Worm (Caenorhabditis elegans) whole organism, L4 larva: ENCODE data around the gene trcs-1.

Experiments
- D1046.2 ChIP-seq: fragments of 200-800 bp; sonication (Bioruptor generic); IDR thresholded peaks from 2 replicates; pipeline ENCODE4 v1.3.6; 2022; ENCODE audit warnings: missing genetic modification characterization, missing compliant biosample characterization
- F10B5.3 ChIP-seq: sonication (generic microtip); optimal IDR thresholded peaks from 2 replicates; lab custom pipeline; 2016; ENCODE audit warnings: mild to moderate bottlenecking, missing genetic modification characterization, missing compliant biosample characterization
- F26F4.8 ChIP-seq: fragments of 200-800 bp; sonication (Bioruptor generic); conservative IDR thresholded peaks from 2 replicates; pipeline ENCODE4 v1.3.6; 2022; ENCODE audit warnings: missing genetic modification characterization, missing compliant biosample characterization
- F37D6.2 ChIP-seq: sonication (generic microtip); optimal IDR thresholded peaks from 2 replicates; lab custom pipeline; 2016; ENCODE audit warnings: mild to moderate bottlenecking, missing genetic modification characterization, missing compliant biosample characterization
- Y48G9A.11 ChIP-seq: fragments of 200-800 bp; sonication (Bioruptor generic); IDR thresholded peaks from 2 replicates; pipeline ENCODE4 v1.3.6; 2022; ENCODE audit warnings: missing genetic modification reagents, missing genetic modification characterization, missing compliant biosample characterization
- ZK337.2 ChIP-seq: fragments of 200-800 bp; sonication (Bioruptor generic); IDR thresholded peaks from 2 replicates; pipeline ENCODE4 v1.3.6; 2022; ENCODE audit warnings: missing genetic modification reagents, missing genetic modification characterization, missing compliant biosample characterization
- ama-1 ChIP-seq: fragments of 150-350 bp; optimal IDR thresholded peaks from 2 replicates; lab custom pipeline; 2014; ENCODE audit warnings: inconsistent platforms, mixed read lengths
- arid-1 ChIP-seq: fragments of 200-800 bp; sonication (Bioruptor generic); conservative IDR thresholded peaks from 2 replicates; pipeline ENCODE4 v1.3.6; 2022; ENCODE audit warnings: missing genetic modification reagents, missing genetic modification characterization, missing compliant biosample characterization
- ceh-20 ChIP-seq: fragments of 200-800 bp; sonication (Bioruptor generic); IDR thresholded peaks from 2 replicates; pipeline ENCODE4 v1.3.6; 2022; ENCODE audit warnings: missing genetic modification reagents, missing genetic modification characterization, missing compliant biosample characterization
- ceh-44 ChIP-seq: fragments of 200-800 bp; sonication (Bioruptor generic); IDR thresholded peaks from 2 replicates; pipeline ENCODE4 v1.3.6; 2022; ENCODE audit warnings: missing genetic modification reagents, missing genetic modification characterization, missing compliant biosample characterization
- ceh-62 ChIP-seq: sonication (generic microtip); optimal IDR thresholded peaks from 2 replicates; lab custom pipeline; 2017; ENCODE audit warnings: missing biosample characterization, missing genetic modification characterization
- ces-1 ChIP-seq: fragments of 150-350 bp; sonication (generic microtip); optimal IDR thresholded peaks from 4 replicates; lab custom pipeline; 2014; ENCODE audit warnings: missing biosample characterization, missing genetic modification reagents, missing genetic modification characterization
- cey-2 ChIP-seq: sonication (generic microtip); optimal IDR thresholded peaks from 3 replicates; lab custom pipeline; 2017; ENCODE audit warnings: missing genetic modification characterization, mild to moderate bottlenecking, missing compliant biosample characterization, antibody characterized with exemption, borderline replicate concordance; ENCODE audit not compliant: insufficient read depth
- daf-12 ChIP-seq: fragments of 150-350 bp; optimal IDR thresholded peaks from 2 replicates; lab custom pipeline; 2014; ENCODE audit warnings: missing biosample characterization, missing genetic modification reagents, missing genetic modification characterization
- daf-16 ChIP-seq, 3 experiments: sonication (generic microtip); optimal IDR thresholded peaks; 2 replicates each; lab custom pipeline; 2016 to 2017; ENCODE audit warnings: missing genetic modification characterization in 3 of 3, missing genetic modification reagents in 3 of 3, mild to moderate bottlenecking in 2 of 3, missing compliant biosample characterization in 2 of 3, missing biosample characterization in 1 of 3, moderate library complexity in 1 of 3
- dmd-9 ChIP-seq: fragments of 200-800 bp; sonication (Bioruptor generic); IDR thresholded peaks from 2 replicates; pipeline ENCODE4 v1.3.6; 2022; ENCODE audit warnings: missing genetic modification reagents, missing genetic modification characterization, missing compliant biosample characterization
- dve-1 ChIP-seq: sonication (generic microtip); optimal IDR thresholded peaks from 2 replicates; lab custom pipeline; 2017; ENCODE audit warnings: antibody characterized with exemption, mild to moderate bottlenecking, missing genetic modification characterization, missing compliant biosample characterization; ENCODE audit not compliant: insufficient read depth
- egl-43 ChIP-seq: fragments of 200-800 bp; sonication (Bioruptor generic); IDR thresholded peaks from 2 replicates; pipeline ENCODE4 v1.3.6; 2022; ENCODE audit warnings: missing genetic modification reagents, missing genetic modification characterization, missing compliant biosample characterization
- gei-8 ChIP-seq: fragments of 200-800 bp; sonication (Bioruptor generic); optimal IDR thresholded peaks from 2 replicates; lab custom pipeline; 2018; ENCODE audit warnings: mild to moderate bottlenecking, missing genetic modification characterization, missing compliant biosample characterization
- hif-1 ChIP-seq, 2 experiments: sonication (generic microtip); optimal IDR thresholded peaks; 2 replicates each; lab custom pipeline; 2016 to 2017; ENCODE audit warnings: missing compliant biosample characterization in 2 of 2, missing genetic modification characterization in 2 of 2, missing genetic modification reagents in 2 of 2, missing genotype in 2 of 2, mild to moderate bottlenecking in 1 of 2
- hmg-1.1 ChIP-seq: fragments of 200-800 bp; sonication (Bioruptor generic); IDR thresholded peaks from 2 replicates; pipeline ENCODE4 v1.3.6; 2022; ENCODE audit warnings: missing genetic modification reagents, missing genetic modification characterization, missing compliant biosample characterization
- lin-39 ChIP-seq: fragments of 150-350 bp; optimal IDR thresholded peaks from 2 replicates; lab custom pipeline; 2014; ENCODE audit warnings: missing biosample characterization, missing genetic modification reagents, missing genetic modification characterization
- lsy-2 ChIP-seq, 2 experiments: fragments of 150-350 bp in 1 of 2; sonication (generic microtip) in 1 of 2; optimal IDR thresholded peaks; 2 replicates each; lab custom pipeline; 2014 to 2017; ENCODE audit warnings: missing biosample characterization in 2 of 2, missing genetic modification characterization in 2 of 2
- madf-5 ChIP-seq, 2 experiments: fragments of 200-800 bp; sonication (Bioruptor generic); IDR thresholded peaks; 2 replicates each; pipeline ENCODE4 v1.3.6; 2022; ENCODE audit warnings: missing compliant biosample characterization in 2 of 2, missing genetic modification characterization in 2 of 2
- mdl-1 ChIP-seq, 2 experiments: fragments of 150-350 bp in 1 of 2; sonication (generic microtip) in 1 of 2; optimal IDR thresholded peaks; 2 replicates each; lab custom pipeline; 2014 to 2017; ENCODE audit warnings: missing biosample characterization in 2 of 2, missing genetic modification characterization in 2 of 2
- mdt-29 ChIP-seq: fragments of 200-800 bp; sonication (Bioruptor generic); IDR thresholded peaks from 2 replicates; pipeline ENCODE4 v1.3.6; 2022; ENCODE audit warnings: missing genetic modification reagents, missing genetic modification characterization, missing compliant biosample characterization
- mxl-3 ChIP-seq: fragments of 200-800 bp; sonication (Bioruptor generic); optimal IDR thresholded peaks from 2 replicates; lab custom pipeline; 2018; ENCODE audit warnings: mild to moderate bottlenecking, missing genetic modification characterization, missing compliant biosample characterization
- nhr-10 ChIP-seq: fragments of 150-350 bp; optimal IDR thresholded peaks from 2 replicates; lab custom pipeline; 2014; ENCODE audit warnings: missing biosample characterization, missing genetic modification characterization
- nhr-237 ChIP-seq: sonication (generic microtip); optimal IDR thresholded peaks from 2 replicates; lab custom pipeline; 2017; ENCODE audit warnings: missing biosample characterization, missing genetic modification characterization
- nhr-28 ChIP-seq: fragments of 150-350 bp; optimal IDR thresholded peaks from 2 replicates; lab custom pipeline; 2014; ENCODE audit warnings: missing biosample characterization, missing genetic modification characterization
- nhr-41 ChIP-seq: fragments of 200-800 bp; sonication (Bioruptor generic); IDR thresholded peaks from 2 replicates; pipeline ENCODE4 v1.3.6; 2022; ENCODE audit warnings: missing genetic modification reagents, missing genetic modification characterization, missing compliant biosample characterization
- nhr-42 ChIP-seq: fragments of 200-800 bp; sonication (Bioruptor generic); IDR thresholded peaks from 2 replicates; pipeline ENCODE4 v1.3.6; 2022; ENCODE audit warnings: missing genetic modification characterization, missing compliant biosample characterization
- nhr-76 ChIP-seq: fragments of 150-350 bp; optimal IDR thresholded peaks from 2 replicates; lab custom pipeline; 2014; ENCODE audit warnings: missing biosample characterization, missing genetic modification characterization
- nhr-77 ChIP-seq: fragments of 150-350 bp; optimal IDR thresholded peaks from 2 replicates; lab custom pipeline; 2014; ENCODE audit warnings: missing biosample characterization, missing genetic modification characterization
- pha-4 ChIP-seq, 2 experiments: fragments of 150-350 bp in 1 of 2; fragments of 200-800 bp in 1 of 2; sonication (Bioruptor generic) in 1 of 2; IDR thresholded peaks in 1 of 2; optimal IDR thresholded peaks in 1 of 2; 2 replicates each; pipeline versions ENCODE4 v1.3.6 to Lab custom; 2014 to 2022; ENCODE audit warnings: missing genetic modification characterization in 2 of 2, missing genetic modification reagents in 2 of 2, missing biosample characterization in 1 of 2, missing compliant biosample characterization in 1 of 2
- php-3 ChIP-seq: fragments of 200-800 bp; sonication (Bioruptor generic); IDR thresholded peaks from 2 replicates; pipeline ENCODE4 v1.3.6; 2022; ENCODE audit warnings: missing genetic modification reagents, missing genetic modification characterization, missing compliant biosample characterization
- pqm-1 ChIP-seq: sonication (generic microtip); optimal IDR thresholded peaks from 2 replicates; lab custom pipeline; 2017; ENCODE audit warnings: missing biosample characterization, missing genetic modification characterization
- saeg-2 ChIP-seq: fragments of 200-800 bp; sonication (Bioruptor generic); IDR thresholded peaks from 2 replicates; pipeline ENCODE4 v1.3.6; 2022; ENCODE audit warnings: missing genetic modification reagents, missing genetic modification characterization, missing compliant biosample characterization
- sdz-12 ChIP-seq: fragments of 200-800 bp; sonication (Bioruptor generic); optimal IDR thresholded peaks from 2 replicates; lab custom pipeline; 2018; ENCODE audit warnings: mild to moderate bottlenecking, missing genetic modification characterization, missing compliant biosample characterization
- set-16 ChIP-seq: fragments of 200-800 bp; sonication (Bioruptor generic); IDR thresholded peaks from 2 replicates; pipeline ENCODE4 v1.3.6; 2022; ENCODE audit warnings: missing genetic modification reagents, missing genetic modification characterization, missing compliant biosample characterization
- skn-1 ChIP-seq: fragments of 150-350 bp; optimal IDR thresholded peaks from 2 replicates; lab custom pipeline; 2014; ENCODE audit warnings: missing biosample characterization, missing genetic modification characterization
- tag-97 ChIP-seq: fragments of 200-800 bp; sonication (Bioruptor generic); IDR thresholded peaks from 2 replicates; pipeline ENCODE4 v1.3.6; 2022; ENCODE audit warnings: missing genetic modification characterization, missing compliant biosample characterization
- tra-1 ChIP-seq: fragments of 200-800 bp; sonication (Bioruptor generic); IDR thresholded peaks from 2 replicates; pipeline ENCODE4 v1.3.6; 2022; ENCODE audit warnings: missing genetic modification reagents, missing genetic modification characterization, missing compliant biosample characterization
- unc-130 ChIP-seq: sonication (generic microtip); optimal IDR thresholded peaks from 2 replicates; lab custom pipeline; 2016; ENCODE audit warnings: missing genetic modification reagents, missing genetic modification characterization, missing compliant biosample characterization
- unc-39 ChIP-seq: sonication (generic microtip); optimal IDR thresholded peaks from 2 replicates; lab custom pipeline; 2017; ENCODE audit warnings: missing biosample characterization, missing genetic modification characterization
- unc-62 ChIP-seq, 3 experiments: fragments of 150-350 bp in 1 of 3; sonication (generic microtip); optimal IDR thresholded peaks in 2 of 3; peaks in 1 of 3; 1 replicate in 1 of 3; 2 replicates in 2 of 3; lab custom pipeline; 2014 to 2017; ENCODE audit warnings: missing biosample characterization in 3 of 3, missing genetic modification characterization in 3 of 3, missing genetic modification reagents in 3 of 3, missing genotype in 1 of 3
- zag-1 ChIP-seq: fragments of 150-350 bp; optimal IDR thresholded peaks from 2 replicates; lab custom pipeline; 2014; ENCODE audit warnings: missing biosample characterization, missing genetic modification characterization
- zfp-2 ChIP-seq: sonication (generic microtip); optimal IDR thresholded peaks from 2 replicates; lab custom pipeline; 2016; ENCODE audit warnings: mild to moderate bottlenecking, missing genetic modification characterization, missing compliant biosample characterization
- zfp-3 ChIP-seq: fragments of 200-800 bp; sonication (Bioruptor generic); conservative IDR thresholded peaks from 2 replicates; pipeline ENCODE4 v1.3.6; 2022; ENCODE audit warnings: missing genetic modification reagents, missing genetic modification characterization, missing compliant biosample characterization
- zip-11 ChIP-seq: fragments of 200-800 bp; sonication (Bioruptor generic); IDR thresholded peaks from 2 replicates; pipeline ENCODE4 v1.3.6; 2022; ENCODE audit warnings: missing genetic modification characterization, missing compliant biosample characterization
- zip-2 ChIP-seq: fragments of 150-350 bp; optimal IDR thresholded peaks from 2 replicates; lab custom pipeline; 2014; ENCODE audit warnings: missing biosample characterization, missing genetic modification characterization

The trcs-1 gene

DNA sequence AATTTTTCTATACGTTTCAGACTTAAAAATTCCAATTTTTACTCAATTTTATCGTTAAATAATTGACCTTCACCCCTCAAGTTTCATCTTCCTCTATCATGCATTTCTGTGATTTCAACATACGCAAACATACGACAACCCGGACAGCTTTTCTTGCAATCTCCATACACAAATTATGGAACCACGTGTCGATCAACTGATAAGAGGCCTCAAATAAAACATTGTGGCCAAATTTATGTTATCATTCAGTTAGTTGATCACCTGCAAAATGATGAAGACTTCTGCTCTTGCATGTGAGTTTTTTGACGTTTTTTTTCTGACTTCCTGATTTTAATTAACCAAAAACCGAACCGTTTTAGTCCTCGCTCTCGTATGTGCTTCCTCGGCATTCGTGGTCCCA lies 4.8 kb upstream of the trcs-1 start, which contains the start of gene spp-18 (continued):
- no peak for TF ChIP-seq unc-62 (GFP tag; optimal IDR thresholded peaks at IDR 0.05 in 1 of 2; lab: Kevin White, UChicago)
- TF ChIP-seq unc-62 (tag; optimal IDR thresholded peaks at IDR 0.05; lab: Kevin White, UChicago): no peak
- peak; percentile 80 for TF ChIP-seq nhr-28 (tag; lab: Kevin White, UChicago)
- TF ChIP-seq unc-130 (GFP tag; lab: Kevin White, UChicago): no peak
- no peak for TF ChIP-seq nhr-237 (tag; lab: Kevin White, UChicago)
- no peak for TF ChIP-seq hif-1 (tag; optimal IDR thresholded peaks at IDR 0.05; lab: Kevin White, UChicago)
- no peak for TF ChIP-seq nhr-42 (GFP tag; lab: Robert Waterston, UW)
- peak; percentile 79 for TF ChIP-seq mxl-3 (GFP tag; lab: Kevin White, UChicago)
- TF ChIP-seq sdz-12 (GFP tag; lab: Kevin White, UChicago): no peak
- TF ChIP-seq arid-1: no peak
- no peak for TF ChIP-seq php-3 (GFP tag; lab: Robert Waterston, UW)
- no peak for TF ChIP-seq skn-1 (tag; lab: Kevin White, UChicago)
- TF ChIP-seq mdt-29 (GFP tag; lab: Robert Waterston, UW): no peak
- no peak for TF ChIP-seq unc-39 (tag; lab: Kevin White, UChicago)
- no peak for TF ChIP-seq nhr-76 (tag; lab: Kevin White, UChicago)
- TF ChIP-seq hmg-1.1: no peak
- no peak for TF ChIP-seq nhr-10 (tag; lab: Kevin White, UChicago)
- TF ChIP-seq tag-97 (GFP tag; lab: Robert Waterston, UW): no peak
- TF ChIP-seq zip-2 (tag; lab: Kevin White, UChicago): no peak
- TF ChIP-seq ceh-62 (tag; lab: Kevin White, UChicago): no peak
- no peak for TF ChIP-seq egl-43 (GFP tag; lab: Robert Waterston, UW)
- no peak for TF ChIP-seq tra-1 (GFP tag; lab: Robert Waterston, UW)
- TF ChIP-seq zfp-2 (tag; lab: Kevin White, UChicago): no peak
- TF ChIP-seq pha-4 (GFP tag; IDR thresholded peaks at IDR 0.05; lab: Robert Waterston, UW): no peak
- no peak for TF ChIP-seq pha-4 (tag; optimal IDR thresholded peaks at IDR 0.05; lab: Kevin White, UChicago)
- no peak for TF ChIP-seq F37D6.2 (tag; lab: Kevin White, UChicago)
- no peak for TF ChIP-seq D1046.2
- TF ChIP-seq zag-1 (tag; lab: Kevin White, UChicago): no peak
- no peak for TF ChIP-seq saeg-2
- no peak for TF ChIP-seq ceh-44
- no peak for TF ChIP-seq gei-8 (GFP tag; lab: Kevin White, UChicago)
- TF ChIP-seq ceh-20 (GFP tag; lab: Robert Waterston, UW): no peak
- TF ChIP-seq lin-39 (tag; lab: Kevin White, UChicago): no peak
- TF ChIP-seq nhr-41: no peak
- no peak for TF ChIP-seq dmd-9 (GFP tag; lab: Robert Waterston, UW)
- no peak for TF ChIP-seq set-16 (GFP tag; lab: Robert Waterston, UW)
- no peak for TF ChIP-seq zip-11 (GFP tag; lab: Robert Waterston, UW)
- TF ChIP-seq nhr-77 (tag; lab: Kevin White, UChicago): peak; percentile 63
- no peak for TF ChIP-seq cey-2
- TF ChIP-seq madf-5 (GFP tag; IDR thresholded peaks at IDR 0.05; lab: Robert Waterston, UW): no peak
- no peak for TF ChIP-seq zfp-3 (GFP tag; lab: Robert Waterston, UW)
- TF ChIP-seq lsy-2 (tag; optimal IDR thresholded peaks at IDR 0.05; lab: Kevin White, UChicago): no peak
- no peak for TF ChIP-seq ZK337.2
- TF ChIP-seq daf-16 (GFP tag; optimal IDR thresholded peaks at IDR 0.05; lab: Kevin White, UChicago): no peak
- peak; percentile 62 for TF ChIP-seq daf-16 (tag; optimal IDR thresholded peaks at IDR 0.05; lab: Kevin White, UChicago)
- peak in 1 of 2 experiments; percentile 50 for TF ChIP-seq mdl-1 (tag; optimal IDR thresholded peaks at IDR 0.05; lab: Kevin White, UChicago)
- TF ChIP-seq ama-1 (lab: Kevin White, UChicago): no peak
- TF ChIP-seq F26F4.8: no peak
- no peak for TF ChIP-seq F10B5.3 (tag; lab: Kevin White, UChicago)
- TF ChIP-seq daf-12: no peak
- TF ChIP-seq dve-1 (tag; lab: Kevin White, UChicago): no peak
- TF ChIP-seq ces-1 (GFP tag; lab: Kevin White, UChicago): no peak
- peak; percentile 91 for TF ChIP-seq pqm-1 (tag; lab: Kevin White, UChicago)
- no peak for TF ChIP-seq Y48G9A.11 (GFP tag; lab: Robert Waterston, UW)
